Worm (Caenorhabditis elegans): ENCODE results near the gene F44E5.5.

The F44E5.5 gene

DNA sequence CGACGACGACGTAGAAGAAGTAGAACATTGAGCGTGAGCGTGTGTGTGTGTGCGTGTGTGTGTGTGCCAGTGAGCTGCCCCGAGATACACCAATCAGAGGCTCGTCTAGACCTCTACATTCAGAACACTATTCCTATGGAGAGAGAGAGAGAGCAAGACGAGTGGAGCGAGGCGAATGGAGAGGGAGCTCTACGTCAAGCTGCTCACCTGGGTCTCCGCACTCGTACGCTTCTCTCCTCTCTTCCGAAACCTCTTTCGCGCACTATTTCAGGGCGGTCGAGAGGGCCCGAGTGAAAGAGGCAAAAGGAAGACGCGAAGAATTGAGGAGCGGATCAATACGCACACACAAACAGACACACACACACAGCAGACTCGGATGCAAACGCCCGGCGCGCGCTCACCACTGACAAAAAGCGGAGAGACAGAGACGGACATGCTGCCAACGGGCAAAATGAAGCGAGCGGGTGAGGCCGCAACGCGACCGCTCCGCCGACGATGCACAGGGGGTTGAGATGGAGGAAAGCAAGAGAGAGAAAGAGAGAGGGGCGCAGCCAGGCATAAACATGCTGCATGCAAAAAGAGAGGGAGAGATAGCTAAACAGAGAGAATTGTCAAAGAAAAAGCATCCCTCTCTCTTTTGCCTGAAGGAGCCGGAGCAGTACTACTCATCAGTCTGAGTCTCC lies 9.8 kb upstream of the F44E5.5 start (continued):
- TF ChIP-seq xbp-1 (tag; optimal IDR thresholded peaks at IDR 0.05) (peak; percentile 67), lir-3 (tag; optimal IDR thresholded peaks at IDR 0.05; ENCODE audit: poor library complexity) (peak; percentile 52), lin-15B (tag; optimal IDR thresholded peaks at IDR 0.05) (peak; percentile 38), lin-13 (GFP tag; optimal IDR thresholded peaks at IDR 0.05) (peak; percentile 59), tbx-2 (tag; optimal IDR thresholded peaks at IDR 0.05) (peak; percentile 86), lin-14 (GFP tag; optimal IDR thresholded peaks at IDR 0.05) (peak; percentile 95), ama-1 (optimal IDR thresholded peaks at IDR 0.05) (peak; percentile 39), alr-1 (tag; optimal IDR thresholded peaks at IDR 0.05; ENCODE audit: borderline replicate concordance) (no peak), tlp-1 (tag; optimal IDR thresholded peaks at IDR 0.05) (no peak), nhr-71 (tag; optimal IDR thresholded peaks at IDR 0.05) (peak; percentile 96), nhr-47 (tag; optimal IDR thresholded peaks at IDR 0.05) (peak; percentile 90), fos-1 (tag; optimal IDR thresholded peaks at IDR 0.05) (peak; percentile 33), nhr-12 (tag; optimal IDR thresholded peaks at IDR 0.05) (no peak), mab-9 (GFP tag; IDR thresholded peaks at IDR 0.05) (peak; percentile 47; the same call in 1 of the 2 replicates), nhr-84 (tag; optimal IDR thresholded peaks at IDR 0.05) (no peak), C16A3.4 (tag; optimal IDR thresholded peaks at IDR 0.05) (peak; percentile 75), mep-1 (tag; optimal IDR thresholded peaks at IDR 0.05) (peak; percentile 31), skn-1 (tag; optimal IDR thresholded peaks at IDR 0.05) (peak; percentile 69), unc-86 (tag; optimal IDR thresholded peaks at IDR 0.05) (peak; percentile 93), blmp-1 (tag; optimal IDR thresholded peaks at IDR 0.05) (peak; percentile 38), fkh-4 (tag; optimal IDR thresholded peaks at IDR 0.05; ENCODE audit: borderline replicate concordance) (peak; percentile 19), zag-1 (tag; optimal IDR thresholded peaks at IDR 0.05) (no peak), lin-35 (GFP tag; optimal IDR thresholded peaks at IDR 0.05) (peak; percentile 54 to 59), nhr-28 (tag; optimal IDR thresholded peaks at IDR 0.05) (no peak), lsy-2 (tag; optimal IDR thresholded peaks at IDR 0.05) (peak; percentile 73 to 80), elt-2 (tag; optimal IDR thresholded peaks at IDR 0.05) (peak; percentile 53), grh-1 (GFP tag; IDR thresholded peaks at IDR 0.05) (no peak), sup-37 (GFP tag; optimal IDR thresholded peaks at IDR 0.05) (no peak), unc-130 (tag; optimal IDR thresholded peaks at IDR 0.05) (peak; percentile 51), isw-1 (GFP tag; IDR thresholded peaks at IDR 0.05) (peak; percentile 37; the same call in 1 of the 2 replicates), nhr-90 (tag; optimal IDR thresholded peaks at IDR 0.05; ENCODE audit: poor library complexity) (peak; percentile 56), sptf-1 (tag; optimal IDR thresholded peaks at IDR 0.05) (no peak), unc-30 (tag; optimal IDR thresholded peaks at IDR 0.05) (no peak), irx-1 (tag; optimal IDR thresholded peaks at IDR 0.05) (peak; percentile 86)

DNA sequence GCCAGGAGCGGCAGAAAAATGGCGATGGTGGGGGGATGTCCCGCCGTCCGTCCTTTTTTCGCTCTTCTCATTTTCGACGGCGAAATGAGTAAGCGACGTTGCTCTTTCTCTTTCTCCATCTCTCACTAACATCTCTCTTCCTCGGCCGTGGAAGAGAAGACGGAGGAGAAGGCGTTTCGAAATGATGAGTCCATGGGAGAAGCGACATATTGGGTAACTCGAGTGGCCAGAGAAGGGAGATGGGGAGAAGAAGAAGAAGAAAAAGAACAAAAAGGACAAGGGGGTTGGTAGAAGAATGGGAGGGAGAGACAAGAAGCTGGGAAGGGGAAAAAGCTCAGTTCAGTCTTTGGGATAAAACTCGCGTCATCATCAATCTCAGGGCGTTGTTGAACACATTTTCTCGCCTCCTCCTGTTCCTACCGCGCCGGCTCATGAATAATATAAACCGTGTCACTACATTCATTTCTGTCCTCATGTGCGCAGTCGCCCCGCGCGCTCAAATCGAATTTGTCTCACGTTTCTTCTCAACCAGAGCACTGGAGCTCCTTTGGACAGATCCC lies 7.8 kb upstream of the F44E5.5 start:
- TF ChIP-seq nhr-85 (tag): no peak
- peak; percentile 35 for TF ChIP-seq nhr-71 (tag; optimal IDR thresholded peaks at IDR 0.05)
- peak in 1 of 2 experiments; percentile 37 for TF ChIP-seq lsy-2 (tag; optimal IDR thresholded peaks at IDR 0.05)
- TF ChIP-seq nhr-19 (GFP tag; conservative IDR thresholded peaks at IDR 0.05): no peak
- TF ChIP-seq dsc-1 (tag; optimal IDR thresholded peaks at IDR 0.05): no peak
- peak; percentile 30 for TF ChIP-seq xbp-1 (tag; optimal IDR thresholded peaks at IDR 0.05)
- peak; percentile 0 for TF ChIP-seq fkh-8 (tag; optimal IDR thresholded peaks at IDR 0.05)
- TF ChIP-seq Y116A8C.19 (tag; optimal IDR thresholded peaks at IDR 0.05; ENCODE audit: borderline replicate concordance): no peak
- TF ChIP-seq nhr-20 (tag; optimal IDR thresholded peaks at IDR 0.05): no peak
- TF ChIP-seq hpl-2 (GFP tag; optimal IDR thresholded peaks at IDR 0.05): no peak
- TF ChIP-seq mab-9 (GFP tag; IDR thresholded peaks at IDR 0.05): no peak
- peak; percentile 3; the same call in 1 of the 2 replicates for TF ChIP-seq isw-1 (GFP tag; IDR thresholded peaks at IDR 0.05)
- no peak for TF ChIP-seq ceh-8 (GFP tag; optimal IDR thresholded peaks at IDR 0.05)
- peak; percentile 34 for TF ChIP-seq unc-86 (tag; optimal IDR thresholded peaks at IDR 0.05)
- no peak for TF ChIP-seq elt-3 (tag; optimal IDR thresholded peaks at IDR 0.05)
- no peak for TF ChIP-seq swsn-7 (tag; optimal IDR thresholded peaks at IDR 0.05)
- no peak for TF ChIP-seq ama-1 (optimal IDR thresholded peaks at IDR 0.05)
- TF ChIP-seq egl-13 (tag; optimal IDR thresholded peaks at IDR 0.05): no peak
- TF ChIP-seq fkh-10 (GFP tag; optimal IDR thresholded peaks at IDR 0.05): peak; percentile 65
- peak in 1 of 2 experiments; percentile 0 for TF ChIP-seq efl-1 (optimal IDR thresholded peaks at IDR 0.05)
- TF ChIP-seq efl-1 (GFP tag; optimal IDR thresholded peaks at IDR 0.05 in 1 of 2): peak in 1 of 2 experiments; percentile 51
- no peak for TF ChIP-seq C16A3.4 (tag; optimal IDR thresholded peaks at IDR 0.05)
- no peak for TF ChIP-seq nhr-90 (tag; optimal IDR thresholded peaks at IDR 0.05; ENCODE audit: poor library complexity)
- no peak for TF ChIP-seq C04F5.9 (tag; optimal IDR thresholded peaks at IDR 0.05)
- peak; percentile 7 for TF ChIP-seq mep-1 (tag; optimal IDR thresholded peaks at IDR 0.05)
- TF ChIP-seq sup-37 (GFP tag; optimal IDR thresholded peaks at IDR 0.05): no peak
- no peak for TF ChIP-seq zip-4 (GFP tag; optimal IDR thresholded peaks at IDR 0.05)

All from whole organism, L1 larva.